Fruit fly (Drosophila melanogaster): ENCODE measurements around the gene eag.
A peak's percentile ranks its signal among the peaks of the same experiment; 100 is the strongest.

Gene eag

dm6 chrX:15021021-15021477 is 65.8 kb downstream of the eag start (continued):
- peak; percentile 8 for TF ChIP-seq sd (tag; optimal IDR thresholded peaks at IDR 0.05)
- no peak for TF ChIP-seq vnd (GFP tag; IDR thresholded peaks at IDR 0.05; ENCODE audit: partially characterized antibody)
- TF ChIP-seq sob (GFP tag; IDR thresholded peaks at IDR 0.05), result no peak
- peak; percentile 41 for TF ChIP-seq CG13123 (GFP tag; optimal IDR thresholded peaks at IDR 0.05)
- TF ChIP-seq CG2116 (GFP tag; optimal IDR thresholded peaks at IDR 0.05), result peak; percentile 4
- peak; percentile 73 for TF ChIP-seq Fer3 (tag; optimal IDR thresholded peaks at IDR 0.05)
- TF ChIP-seq Sry-β (GFP tag; optimal IDR thresholded peaks at IDR 0.05), result peak; percentile 60
- TF ChIP-seq tio (GFP tag; optimal IDR thresholded peaks at IDR 0.05), result peak; percentile 73
- TF ChIP-seq Bdp1 (GFP tag; optimal IDR thresholded peaks at IDR 0.05), result no peak
- TF ChIP-seq Ada2b (GFP tag; IDR thresholded peaks at IDR 0.05), result peak; percentile 39; the same call in 1 of the 2 replicates
- TF ChIP-seq Aef1 (GFP tag; IDR thresholded peaks at IDR 0.05), result peak; percentile 27; the same call in 2 of the 3 replicates
- peak; percentile 46 for TF ChIP-seq stwl (tag; optimal IDR thresholded peaks at IDR 0.05)
- peak; percentile 89 for TF ChIP-seq CG7556 (GFP tag; optimal IDR thresholded peaks at IDR 0.05)

DNA sequence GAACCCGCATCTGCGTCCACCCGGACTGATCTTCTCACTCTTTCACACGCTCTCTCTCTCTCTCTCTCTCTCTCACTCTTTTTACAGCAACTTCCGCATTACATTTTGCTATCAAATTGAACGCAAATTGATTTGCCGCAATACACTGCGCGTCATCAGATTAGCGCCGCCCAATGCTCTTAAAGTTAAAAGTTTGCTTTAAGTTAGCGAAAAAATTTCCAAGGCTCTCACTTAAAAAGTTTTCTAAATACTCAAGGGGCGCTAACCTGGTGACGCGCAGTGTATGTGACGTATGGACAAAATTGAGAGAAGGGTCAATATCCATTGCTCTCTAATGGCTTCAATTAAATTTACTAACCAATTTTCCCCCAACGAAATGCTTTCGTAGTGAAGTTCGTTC is 66.9 kb downstream of the eag start:
- TF ChIP-seq CG2889 (GFP tag; IDR thresholded peaks at IDR 0.05) (peak; percentile 85), HLH4C (GFP tag; IDR thresholded peaks at IDR 0.05; ENCODE audit: partially characterized antibody) (no peak), Hmx (GFP tag; optimal IDR thresholded peaks at IDR 0.05) (no peak), scrt (GFP tag; optimal IDR thresholded peaks at IDR 0.05) (peak; percentile 70), D (optimal IDR thresholded peaks at IDR 0.05) (no peak), D (GFP tag; optimal IDR thresholded peaks at IDR 0.05) (peak; percentile 80), CG5180 (GFP tag; optimal IDR thresholded peaks at IDR 0.05) (peak; percentile 69), shn (GFP tag; optimal IDR thresholded peaks at IDR 0.05) (peak; percentile 77), CG16813 (GFP tag; IDR thresholded peaks at IDR 0.05; ENCODE audit: partially characterized antibody) (no peak), ERR (GFP tag; optimal IDR thresholded peaks at IDR 0.05) (peak; percentile 57), HLH54F (GFP tag; optimal IDR thresholded peaks at IDR 0.05) (peak; percentile 87), CG10321 (GFP tag; IDR thresholded peaks at IDR 0.05) (peak; percentile 55; the same call in 1 of the 2 replicates), CG18599 (GFP tag; optimal IDR thresholded peaks at IDR 0.05) (peak; percentile 85), Oli (tag; optimal IDR thresholded peaks at IDR 0.05) (peak; percentile 88), usp (GFP tag; optimal IDR thresholded peaks at IDR 0.05) (no peak), CG7928 (GFP tag; optimal IDR thresholded peaks at IDR 0.05) (peak; percentile 27), rib (GFP tag; IDR thresholded peaks at IDR 0.05) (peak; percentile 74), Atf-2 (GFP tag; optimal IDR thresholded peaks at IDR 0.05) (peak; percentile 86), sens-2 (GFP tag; IDR thresholded peaks at IDR 0.05) (peak; percentile 82), gfzf (GFP tag; optimal IDR thresholded peaks at IDR 0.05) (no peak), PHDP (tag; optimal IDR thresholded peaks at IDR 0.05) (peak; percentile 88), ato (GFP tag; IDR thresholded peaks at IDR 0.05; ENCODE audit: partially characterized antibody) (no peak), Sox100B (GFP tag; optimal IDR thresholded peaks at IDR 0.05) (peak; percentile 81), CG11456 (GFP tag; IDR thresholded peaks at IDR 0.05) (0 out of 3 replicates have a peak, but pooled peaks have one; percentile 41), MESR4 (GFP tag; optimal IDR thresholded peaks at IDR 0.05) (peak; percentile 11), CG9876 (GFP tag; optimal IDR thresholded peaks at IDR 0.05) (peak; percentile 73), CG17612 (GFP tag; IDR thresholded peaks at IDR 0.05) (peak; percentile 29; the same call in 1 of the 2 replicates), CG11504 (tag; optimal IDR thresholded peaks at IDR 0.05) (peak; percentile 90), pum (GFP tag; optimal IDR thresholded peaks at IDR 0.05) (peak; percentile 87), jumu (GFP tag; optimal IDR thresholded peaks at IDR 0.05) (peak; percentile 87), Drgx (GFP tag; IDR thresholded peaks at IDR 0.05) (peak; percentile 61), CG11398 (GFP tag; optimal IDR thresholded peaks at IDR 0.05) (peak; percentile 83), NK7.1 (GFP tag; optimal IDR thresholded peaks at IDR 0.05) (peak; percentile 82), Dek (tag; optimal IDR thresholded peaks at IDR 0.05) (peak; percentile 80), MBD-R2 (GFP tag; IDR thresholded peaks at IDR 0.05) (peak; percentile 67), CG13287 (GFP tag; IDR thresholded peaks at IDR 0.05; ENCODE audit: partially characterized antibody) (no peak), CG16779 (GFP tag; IDR thresholded peaks at IDR 0.05) (0 out of 2 replicates have a peak, but pooled peaks have one; percentile 33)
